Fruit fly (Drosophila melanogaster): ENCODE measurements around the gene Nha1.

Gene Nha1

DNA sequence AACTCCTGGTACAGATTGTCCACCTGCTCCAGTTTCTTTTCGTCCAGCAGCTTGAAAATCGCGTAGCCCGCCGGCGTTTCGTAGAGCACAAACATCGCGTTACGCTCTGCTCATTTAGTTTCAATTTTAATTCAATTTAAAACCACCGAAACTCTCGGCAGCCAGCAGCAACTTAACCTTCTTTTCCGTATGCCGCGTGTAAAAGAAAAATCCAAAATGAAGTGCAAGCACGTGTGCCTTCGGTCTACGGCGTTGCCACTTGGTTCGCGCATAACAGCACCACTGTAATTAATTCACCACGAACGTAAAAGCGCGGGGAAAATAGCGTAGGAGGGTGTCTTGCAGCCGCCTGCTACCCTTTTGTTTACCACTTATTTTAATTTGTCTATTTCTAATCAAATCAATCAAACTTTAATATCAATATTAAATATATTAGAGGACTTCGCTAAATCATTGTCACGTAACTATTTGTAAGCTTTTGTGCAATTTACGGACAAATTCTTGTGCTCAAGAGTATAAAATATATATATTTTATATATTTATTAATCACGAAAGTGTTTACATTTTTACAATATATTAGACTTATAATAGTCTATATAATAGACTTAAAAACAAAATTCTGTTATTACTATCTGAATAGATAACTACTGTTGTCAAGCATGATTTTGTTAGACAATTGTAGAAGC lies 48.5 kb upstream of the Nha1 start, which contains the start of gene nop5 (continued):
- TF ChIP-seq CG12659 (GFP tag; optimal IDR thresholded peaks at IDR 0.05) = peak; percentile 85
- no peak for TF ChIP-seq Dad (GFP tag; optimal IDR thresholded peaks at IDR 0.05)
- no peak for TF ChIP-seq Optix (GFP tag; IDR thresholded peaks at IDR 0.05)
- no peak for TF ChIP-seq gsb-n (tag; optimal IDR thresholded peaks at IDR 0.05)
- no peak for TF ChIP-seq corto (GFP tag; optimal IDR thresholded peaks at IDR 0.05)
- TF ChIP-seq p53 (GFP tag; optimal IDR thresholded peaks at IDR 0.05) = no peak
- TF ChIP-seq CG3163 (GFP tag; optimal IDR thresholded peaks at IDR 0.05) = no peak
- peak; percentile 47 for TF ChIP-seq CG1602 (GFP tag; optimal IDR thresholded peaks at IDR 0.05)
- no peak for TF ChIP-seq CG33213 (GFP tag; optimal IDR thresholded peaks at IDR 0.05)
- TF ChIP-seq CG32532 (GFP tag; IDR thresholded peaks at IDR 0.05) = 0 out of 2 replicates have a peak, but pooled peaks have one; percentile 22
- no peak for TF ChIP-seq sqz (GFP tag; optimal IDR thresholded peaks at IDR 0.05)
- no peak for TF ChIP-seq vnd (GFP tag; IDR thresholded peaks at IDR 0.05; ENCODE audit: partially characterized antibody)
- TF ChIP-seq CG17359 (tag; optimal IDR thresholded peaks at IDR 0.05) = peak; percentile 46
- peak; percentile 85 for TF ChIP-seq CG10543 (GFP tag; optimal IDR thresholded peaks at IDR 0.05)
- TF ChIP-seq CG15269 (tag; optimal IDR thresholded peaks at IDR 0.05) = no peak
- TF ChIP-seq HLH3B (GFP tag; IDR thresholded peaks at IDR 0.05) = no peak
- no peak for TF ChIP-seq ken (GFP tag; IDR thresholded peaks at IDR 0.05)
- TF ChIP-seq CG8924 (tag; optimal IDR thresholded peaks at IDR 0.05) = peak; percentile 82
- peak; percentile 60 for TF ChIP-seq Max (GFP tag; optimal IDR thresholded peaks at IDR 0.05)
- TF ChIP-seq CG3995 (GFP tag; optimal IDR thresholded peaks at IDR 0.05) = no peak
- TF ChIP-seq phol (tag; optimal IDR thresholded peaks at IDR 0.05) = peak; percentile 69
- TF ChIP-seq Usf (GFP tag; optimal IDR thresholded peaks at IDR 0.05) = peak; percentile 59
- TF ChIP-seq CG9437 (GFP tag; optimal IDR thresholded peaks at IDR 0.05) = peak; percentile 81
- TF ChIP-seq pnt (GFP tag; optimal IDR thresholded peaks at IDR 0.05) = no peak
- TF ChIP-seq HLH54F (GFP tag; optimal IDR thresholded peaks at IDR 0.05) = no peak
- TF ChIP-seq Myb (GFP tag; optimal IDR thresholded peaks at IDR 0.05) = no peak
- TF ChIP-seq Gsc (GFP tag; IDR thresholded peaks at IDR 0.05) = no peak
- TF ChIP-seq CG13775 (GFP tag; optimal IDR thresholded peaks at IDR 0.05) = peak; percentile 73
- TF ChIP-seq Hr51 (GFP tag; optimal IDR thresholded peaks at IDR 0.05) = no peak
- no peak for TF ChIP-seq hkb (optimal IDR thresholded peaks at IDR 0.05)
- no peak for TF ChIP-seq hkb (GFP tag; IDR thresholded peaks at IDR 0.05)
- no peak for TF ChIP-seq Hey (tag; optimal IDR thresholded peaks at IDR 0.05)
- no peak for TF ChIP-seq btn (GFP tag; optimal IDR thresholded peaks at IDR 0.05)
- TF ChIP-seq klu (GFP tag; IDR thresholded peaks at IDR 0.05) = no peak
- TF ChIP-seq CG33557 (GFP tag; optimal IDR thresholded peaks at IDR 0.05) = peak; percentile 74
- peak; percentile 76 for TF ChIP-seq NfI (GFP tag; optimal IDR thresholded peaks at IDR 0.05)
- TF ChIP-seq Kr (GFP tag; optimal IDR thresholded peaks at IDR 0.05) = no peak
- peak; percentile 37; the same call in 1 of the 2 replicates for TF ChIP-seq lmd (GFP tag; IDR thresholded peaks at IDR 0.05)
- no peak for TF ChIP-seq CG31388 (GFP tag; optimal IDR thresholded peaks at IDR 0.05)
- no peak for TF ChIP-seq crol (GFP tag; IDR thresholded peaks at IDR 0.05)
- TF ChIP-seq CG8944 (GFP tag; optimal IDR thresholded peaks at IDR 0.05) = no peak
- no peak for TF ChIP-seq CG18011 (GFP tag; optimal IDR thresholded peaks at IDR 0.05)
- TF ChIP-seq HmgD (GFP tag; optimal IDR thresholded peaks at IDR 0.05) = no peak
- no peak for TF ChIP-seq ato (GFP tag; IDR thresholded peaks at IDR 0.05; ENCODE audit: partially characterized antibody)
- 0 out of 3 replicates have a peak, but pooled peaks have one; percentile 8 for TF ChIP-seq zfh1 (GFP tag; IDR thresholded peaks at IDR 0.05)
- TF ChIP-seq Fer3 (tag; optimal IDR thresholded peaks at IDR 0.05) = peak; percentile 56
- peak in 1 of 2 experiments; percentile 81 for TF ChIP-seq pan (optimal IDR thresholded peaks at IDR 0.05)
- peak; percentile 21 to 73 for TF ChIP-seq pan (GFP tag; optimal IDR thresholded peaks at IDR 0.05 in 1 of 2, IDR thresholded peaks at IDR 0.05 in 1 of 2)
- no peak for TF ChIP-seq crc (GFP tag; optimal IDR thresholded peaks at IDR 0.05)
- no peak for TF ChIP-seq unc-4 (GFP tag; IDR thresholded peaks at IDR 0.05; ENCODE audit: partially characterized antibody)
- TF ChIP-seq Lpt (GFP tag; optimal IDR thresholded peaks at IDR 0.05) = no peak
